Fruit fly (Drosophila melanogaster) whole organism, wandering third instar larva: Measurements from ENCODE around the gene CG34328.

Experiments
- Abd-B ChIP-seq: fragments of >200 bp; optimal IDR thresholded peaks from 2 replicates; lab custom pipeline; 2017; ENCODE audit warnings: missing biosample characterization, missing genetic modification characterization
- CG32264 ChIP-seq: fragments of 200-800 bp; sonication (Bioruptor generic); optimal IDR thresholded peaks from 2 replicates; lab custom pipeline; 2016; ENCODE audit warnings: missing biosample characterization, missing genetic modification characterization
- CG9705 ChIP-seq: fragments of 200-800 bp; sonication (Bioruptor generic); optimal IDR thresholded peaks from 2 replicates; lab custom pipeline; 2018; ENCODE audit warnings: missing biosample characterization, mild to moderate bottlenecking, missing genetic modification characterization
- CrebA ChIP-seq: fragments of 200-800 bp; sonication (Bioruptor generic); optimal IDR thresholded peaks from 2 replicates; lab custom pipeline; 2016; ENCODE audit warnings: missing biosample characterization, mild to moderate bottlenecking, missing genetic modification characterization, borderline replicate concordance
- Dfd ChIP-seq: fragments of >200 bp; optimal IDR thresholded peaks from 2 replicates; lab custom pipeline; 2017; ENCODE audit warnings: missing biosample characterization, missing genetic modification characterization
- Dif ChIP-seq: fragments of 200-275, 200-300 bp; sonication (Bioruptor generic); optimal IDR thresholded peaks from 2 replicates; lab custom pipeline; 2018; ENCODE audit warnings: missing biosample characterization, missing genetic modification characterization; ENCODE audit not compliant: partially characterized antibody
- GATAd ChIP-seq: sonication (Bioruptor generic); optimal IDR thresholded peaks from 2 replicates; lab custom pipeline; 2016; ENCODE audit warnings: missing biosample characterization, missing genetic modification characterization
- HLH106 ChIP-seq: fragments of 200-800 bp; optimal IDR thresholded peaks from 3 replicates; lab custom pipeline; 2019; ENCODE audit warnings: missing biosample characterization, mild to moderate bottlenecking, missing genetic modification characterization, moderate library complexity
- Hnf4 ChIP-seq: fragments of 200-800 bp; sonication (Bioruptor generic); optimal IDR thresholded peaks from 2 replicates; lab custom pipeline; 2016; ENCODE audit warnings: missing biosample characterization, mild to moderate bottlenecking, missing genetic modification characterization
- Hr83 ChIP-seq: fragments of 200-300 bp; sonication (Bioruptor generic); optimal IDR thresholded peaks from 2 replicates; lab custom pipeline; 2016; ENCODE audit warnings: missing biosample characterization, mild to moderate bottlenecking, missing genetic modification characterization, moderate library complexity; ENCODE audit not compliant: poor library complexity, severe bottlenecking
- Jra ChIP-seq: sonication (Bioruptor generic); optimal IDR thresholded peaks from 2 replicates; lab custom pipeline; 2016; ENCODE audit warnings: missing biosample characterization, missing genetic modification characterization
- Mio ChIP-seq: sonication (Bioruptor generic); optimal IDR thresholded peaks from 2 replicates; lab custom pipeline; 2016; ENCODE audit warnings: missing biosample characterization, missing genetic modification characterization
- Myc ChIP-seq: fragments of >200 bp; optimal IDR thresholded peaks from 2 replicates; lab custom pipeline; 2017
- N ChIP-seq: fragments of >200 bp; optimal IDR thresholded peaks from 2 replicates; lab custom pipeline; 2018; ENCODE audit warnings: missing biosample characterization, missing external identifiers, missing genetic modification characterization
- OdsH ChIP-seq: fragments of 200-800 bp; sonication (Bioruptor generic); optimal IDR thresholded peaks from 2 replicates; lab custom pipeline; 2016; ENCODE audit warnings: missing biosample characterization, mild to moderate bottlenecking, missing genetic modification characterization
- Rel ChIP-seq, 2 experiments: fragments of 200-800 bp; sonication (Bioruptor generic) in 1 of 2; optimal IDR thresholded peaks; 2 replicates in 1 of 2; 3 replicates in 1 of 2; lab custom pipeline; 2016 to 2019; ENCODE audit warnings: mild to moderate bottlenecking in 2 of 2, missing biosample characterization in 2 of 2, missing genetic modification characterization in 2 of 2, moderate library complexity in 1 of 2
- Sp1 ChIP-seq: fragments of 200-800 bp; sonication (Bioruptor generic); optimal IDR thresholded peaks from 3 replicates; lab custom pipeline; 2019; ENCODE audit warnings: missing biosample characterization, mild to moderate bottlenecking, missing genetic modification characterization, moderate library complexity
- Vsx2 ChIP-seq: fragments of 200-300, 225-300 bp; sonication (Bioruptor generic); optimal IDR thresholded peaks from 2 replicates; lab custom pipeline; 2018; ENCODE audit warnings: missing biosample characterization, missing genetic modification characterization; ENCODE audit not compliant: partially characterized antibody
- br ChIP-seq: fragments of 200-800 bp; sonication (Bioruptor generic); optimal IDR thresholded peaks from 2 replicates; lab custom pipeline; 2016; ENCODE audit warnings: missing biosample characterization, missing genetic modification characterization
- brk ChIP-seq: fragments of 200-800 bp; sonication (Bioruptor generic); optimal IDR thresholded peaks from 2 replicates; lab custom pipeline; 2016; ENCODE audit warnings: missing biosample characterization, mild to moderate bottlenecking, missing genetic modification characterization
- dl ChIP-seq, 2 experiments: fragments of 175-275, 200-275 bp in 1 of 2; fragments of 200-275 bp in 1 of 2; sonication (Bioruptor generic); optimal IDR thresholded peaks; lab custom pipeline; 2018; ENCODE audit warnings: mild to moderate bottlenecking in 2 of 2, missing biosample characterization in 2 of 2, missing genetic modification characterization in 2 of 2, moderate library complexity in 2 of 2; ENCODE audit not compliant: partially characterized antibody in 2 of 2, insufficient read depth in 1 of 2
- dmrt93B ChIP-seq: fragments of 200-800 bp; sonication (Bioruptor generic); optimal IDR thresholded peaks from 2 replicates; lab custom pipeline; 2018; ENCODE audit warnings: missing biosample characterization, mild to moderate bottlenecking, missing genetic modification characterization
- dsf ChIP-seq: sonication (Bioruptor generic); optimal IDR thresholded peaks from 2 replicates; lab custom pipeline; 2016; ENCODE audit warnings: missing biosample characterization, missing genetic modification characterization, borderline replicate concordance
- ey ChIP-seq: fragments of 200-800 bp; sonication (Bioruptor generic); optimal IDR thresholded peaks from 2 replicates; lab custom pipeline; 2016; ENCODE audit warnings: missing biosample characterization, missing genetic modification characterization
- foxo ChIP-seq, 2 experiments: fragments of 200-800 bp; sonication (Bioruptor generic); optimal IDR thresholded peaks; 2 replicates in 1 of 2; 3 replicates in 1 of 2; lab custom pipeline; 2016 to 2017; ENCODE audit warnings: missing biosample characterization in 2 of 2, missing genetic modification characterization in 2 of 2
- fru ChIP-seq: fragments of 200-800 bp; sonication (Bioruptor generic); optimal IDR thresholded peaks from 3 replicates; lab custom pipeline; 2016; ENCODE audit warnings: missing biosample characterization, mild to moderate bottlenecking, missing genetic modification characterization
- h ChIP-seq: fragments of 200-800 bp; sonication (Bioruptor generic); optimal IDR thresholded peaks from 3 replicates; lab custom pipeline; 2016; ENCODE audit warnings: missing biosample characterization, mild to moderate bottlenecking, missing genetic modification characterization
- jim ChIP-seq: fragments of 175-275, 200-325 bp; sonication (Bioruptor generic); optimal IDR thresholded peaks from 2 replicates; lab custom pipeline; 2016; ENCODE audit warnings: missing biosample characterization, mild to moderate bottlenecking, missing genetic modification characterization
- lola ChIP-seq: fragments of >200 bp; optimal IDR thresholded peaks from 2 replicates; lab custom pipeline; 2017; ENCODE audit warnings: missing biosample characterization, missing genetic modification characterization
- pan ChIP-seq: fragments of >200 bp; optimal IDR thresholded peaks from 2 replicates; lab custom pipeline; 2017
- psq ChIP-seq: fragments of 200-800 bp; sonication (Bioruptor generic); optimal IDR thresholded peaks from 3 replicates; lab custom pipeline; 2017; ENCODE audit warnings: missing biosample characterization, mild to moderate bottlenecking, missing genetic modification characterization, moderate library complexity
- rgr ChIP-seq: fragments of 200-800 bp; sonication (Bioruptor generic); optimal IDR thresholded peaks from 3 replicates; lab custom pipeline; 2016; ENCODE audit warnings: missing biosample characterization, mild to moderate bottlenecking, missing genetic modification characterization
- sage ChIP-seq: fragments of 200-800 bp; sonication (Bioruptor generic); optimal IDR thresholded peaks from 2 replicates; lab custom pipeline; 2016; ENCODE audit warnings: missing biosample characterization, mild to moderate bottlenecking, missing genetic modification characterization
- sv ChIP-seq: fragments of 200-800 bp; sonication (Bioruptor generic); optimal IDR thresholded peaks from 3 replicates; lab custom pipeline; 2016; ENCODE audit warnings: missing biosample characterization, missing genetic modification characterization
- tai ChIP-seq: sonication (Bioruptor generic); optimal IDR thresholded peaks from 2 replicates; lab custom pipeline; 2016; ENCODE audit warnings: missing biosample characterization, missing genetic modification characterization
- usp ChIP-seq: fragments of >200 bp; optimal IDR thresholded peaks from 2 replicates; lab custom pipeline; 2017; ENCODE audit warnings: missing biosample characterization, missing genetic modification characterization
- woc ChIP-seq: sonication (Bioruptor generic); optimal IDR thresholded peaks from 2 replicates; lab custom pipeline; 2016; ENCODE audit warnings: missing biosample characterization, mild to moderate bottlenecking, missing genetic modification characterization

CG34328 gene

dm6 chrX:18407394-18407721 lies 7.5 kb upstream of the CG34328 start:
- TF ChIP-seq Rel (GFP tag; optimal IDR thresholded peaks at IDR 0.05; lab: Kevin White, UChicago) (no peak), Rel (tag; optimal IDR thresholded peaks at IDR 0.05; lab: Kevin White, UChicago) (no peak), foxo (GFP tag; optimal IDR thresholded peaks at IDR 0.05; lab: Kevin White, UChicago) (no peak), sage (no peak), fru (GFP tag; lab: Kevin White, UChicago) (peak; percentile 13), lola (GFP tag; lab: Kevin White, UChicago) (no peak), Jra (GFP tag; lab: Kevin White, UChicago) (no peak), h (GFP tag; lab: Kevin White, UChicago) (peak; percentile 20), Hr83 (GFP tag; lab: Kevin White, UChicago) (no peak), sv (GFP tag; lab: Kevin White, UChicago) (no peak), psq (GFP tag; lab: Kevin White, UChicago) (no peak), jim (no peak), dsf (GFP tag; lab: Kevin White, UChicago) (no peak), brk (GFP tag; lab: Kevin White, UChicago) (no peak)

dm6 chrX:18406593-18407393 lies 6.9 kb upstream of the CG34328 start:
- TF ChIP-seq foxo (GFP tag; optimal IDR thresholded peaks at IDR 0.05; lab: Kevin White, UChicago), result no peak
- no peak for TF ChIP-seq sage
- no peak for TF ChIP-seq dmrt93B
- no peak for TF ChIP-seq sv (GFP tag; lab: Kevin White, UChicago)
- no peak for TF ChIP-seq Jra (GFP tag; lab: Kevin White, UChicago)
- no peak for TF ChIP-seq GATAd
- no peak for TF ChIP-seq usp
- no peak for TF ChIP-seq br (GFP tag; lab: Kevin White, UChicago)
- no peak for TF ChIP-seq Mio
- TF ChIP-seq brk (GFP tag; lab: Kevin White, UChicago), result no peak
- TF ChIP-seq, all 38 proteins: peak for 0

DNA sequence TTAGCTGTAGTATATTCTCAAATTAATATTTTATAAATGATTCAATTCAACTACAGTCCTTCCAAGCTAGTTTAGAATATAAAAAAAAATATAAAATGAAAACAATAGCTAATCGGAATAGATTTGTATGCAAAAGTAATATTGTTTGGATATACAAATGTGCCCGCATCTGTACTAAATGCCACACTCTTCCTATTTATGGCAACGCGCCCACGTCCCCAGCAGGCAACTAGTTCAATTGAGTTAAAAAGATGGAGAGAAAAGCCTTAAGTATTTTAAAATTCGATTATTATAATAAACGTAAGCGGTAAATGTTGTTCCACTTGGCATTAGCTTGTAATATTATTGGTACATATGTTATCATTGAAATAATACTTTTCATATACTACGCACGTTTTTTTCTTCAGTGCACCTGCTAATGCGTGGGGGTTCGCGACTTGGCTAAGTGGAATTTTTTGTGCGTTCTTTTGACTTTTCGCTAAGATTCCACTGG lies 5.7 kb upstream of the CG34328 start:
- TF ChIP-seq Rel (GFP tag; optimal IDR thresholded peaks at IDR 0.05; lab: Kevin White, UChicago) (no peak), Rel (tag; optimal IDR thresholded peaks at IDR 0.05; lab: Kevin White, UChicago) (no peak), ey (GFP tag; lab: Kevin White, UChicago) (peak; percentile 15), sv (GFP tag; lab: Kevin White, UChicago) (peak; percentile 73), rgr (GFP tag; lab: Kevin White, UChicago) (peak; percentile 5), Myc (no peak)
- TF ChIP-seq, all 38 proteins: peak for 3

DNA sequence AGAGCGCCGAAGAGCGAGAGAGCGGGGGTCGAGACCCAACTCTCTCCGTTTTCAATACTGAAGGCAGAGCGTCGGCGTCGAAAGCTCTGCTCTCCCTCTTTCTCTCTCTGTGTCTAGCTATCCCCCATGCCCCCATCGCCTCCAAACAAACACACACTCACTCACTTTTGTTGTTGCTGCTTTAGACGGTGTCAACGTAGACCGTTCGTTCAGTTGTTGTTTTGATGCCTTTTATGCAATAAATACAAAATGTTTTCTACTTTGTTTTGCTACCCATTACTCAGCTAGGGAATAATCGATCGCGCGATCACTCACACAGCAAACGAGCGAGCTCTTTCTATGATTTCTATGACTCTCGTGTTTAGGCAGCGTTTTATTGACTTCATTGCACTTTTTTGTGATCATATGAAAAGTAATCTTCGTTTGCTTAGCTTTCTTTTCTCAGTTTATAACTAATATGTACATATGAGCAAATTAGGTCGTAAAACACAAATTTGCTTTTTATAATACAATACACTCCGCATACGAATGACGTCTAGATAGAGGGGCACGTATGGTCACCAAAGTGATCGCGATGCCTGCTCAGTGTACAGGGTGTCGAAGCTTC lies 4.9 kb upstream of the CG34328 start:
- TF ChIP-seq Hnf4 (peak; percentile 15), foxo (GFP tag; optimal IDR thresholded peaks at IDR 0.05; lab: Kevin White, UChicago) (no peak), CG9705 (GFP tag; lab: Kevin White, UChicago) (no peak), GATAd (no peak), N (GFP tag; lab: Kevin White, UChicago) (no peak), Hr83 (GFP tag; lab: Kevin White, UChicago) (no peak), jim (peak; percentile 1), Dfd (GFP tag; lab: Kevin White, UChicago) (no peak), Vsx2 (GFP tag; lab: Kevin White, UChicago) (peak; percentile 90), sv (GFP tag; lab: Kevin White, UChicago) (no peak), Abd-B (GFP tag; lab: Kevin White, UChicago) (no peak), h (GFP tag; lab: Kevin White, UChicago) (peak; percentile 1), HLH106 (tag; lab: Kevin White, UChicago) (no peak), dsf (GFP tag; lab: Kevin White, UChicago) (no peak), usp (no peak), sage (no peak), tai (no peak), lola (GFP tag; lab: Kevin White, UChicago) (no peak), dl (GFP tag; optimal IDR thresholded peaks at IDR 0.05; lab: Kevin White, UChicago; ENCODE audit: insufficient read depth in 1 of 2, partially characterized antibody in 2 of 2) (peak; percentile 90 to 93), CrebA (no peak), Sp1 (no peak), OdsH (GFP tag; lab: Kevin White, UChicago) (no peak), ey (GFP tag; lab: Kevin White, UChicago) (no peak), Jra (GFP tag; lab: Kevin White, UChicago) (peak; percentile 3), rgr (GFP tag; lab: Kevin White, UChicago) (no peak), brk (GFP tag; lab: Kevin White, UChicago) (no peak), Mio (no peak), Dif (GFP tag; lab: Kevin White, UChicago) (peak; percentile 95), pan (lab: Kevin White, UChicago) (peak; percentile 70), br (GFP tag; lab: Kevin White, UChicago) (peak; percentile 91), CG32264 (no peak), fru (GFP tag; lab: Kevin White, UChicago) (peak; percentile 0), woc (GFP tag; lab: Kevin White, UChicago) (no peak), Myc (no peak), Rel (GFP tag; optimal IDR thresholded peaks at IDR 0.05; lab: Kevin White, UChicago) (no peak), Rel (tag; optimal IDR thresholded peaks at IDR 0.05; lab: Kevin White, UChicago) (no peak), dmrt93B (no peak)
